Fruit fly (Drosophila melanogaster) whole organism, embryonic: ENCODE data around the gene CG43218.

ENCODE experiments used
- CG10366 ChIP-seq: fragments of 200-800 bp; sonication (Bioruptor generic); IDR thresholded peaks from 2 replicates; pipeline ENCODE4 v1.3.6; 2022; ENCODE audit warnings: missing biosample characterization, missing genetic modification characterization
- CG11456 ChIP-seq: fragments of 200-800 bp; sonication (Bioruptor generic); IDR thresholded peaks from 3 replicates; pipeline ENCODE4 v1.3.6; 2022; ENCODE audit warnings: missing biosample characterization, missing genetic modification characterization
- CG12391 ChIP-seq: fragments of 200-800 bp; sonication (Bioruptor generic); optimal IDR thresholded peaks from 3 replicates; lab custom pipeline; 2018; ENCODE audit warnings: missing biosample characterization, mild to moderate bottlenecking, missing genetic modification characterization, moderate library complexity
- CG14860 ChIP-seq: fragments of 200-800 bp; sonication (Bioruptor generic); IDR thresholded peaks from 3 replicates; pipeline ENCODE4 v1.3.6; 2022; ENCODE audit warnings: missing biosample characterization, missing genetic modification characterization; ENCODE audit not compliant: partially characterized antibody
- CG18619 ChIP-seq: fragments of 200-800 bp; sonication (Bioruptor generic); optimal IDR thresholded peaks from 3 replicates; lab custom pipeline; 2017; ENCODE audit warnings: missing biosample characterization, mild to moderate bottlenecking, missing genetic modification characterization
- CG2712 ChIP-seq: fragments of 200-800 bp; optimal IDR thresholded peaks from 3 replicates; lab custom pipeline; 2019; ENCODE audit warnings: missing biosample characterization, mild to moderate bottlenecking, missing genetic modification characterization, moderate library complexity
- CG3163 ChIP-seq: fragments of 200-800 bp; sonication (Bioruptor generic); optimal IDR thresholded peaks from 3 replicates; lab custom pipeline; 2016; ENCODE audit warnings: missing biosample characterization, missing genetic modification characterization
- CG6272 ChIP-seq: fragments of 200-800 bp; sonication (Bioruptor generic); IDR thresholded peaks from 2 replicates; pipeline ENCODE4 v1.3.6; 2022; ENCODE audit warnings: missing biosample characterization, missing genetic modification characterization
- CG7963 ChIP-seq: fragments of 200-800 bp; sonication (Bioruptor generic); IDR thresholded peaks from 3 replicates; pipeline ENCODE4 v1.3.6; 2022; ENCODE audit warnings: missing biosample characterization, missing genetic modification characterization; ENCODE audit not compliant: partially characterized antibody
- CG8388 ChIP-seq: fragments of 200-800 bp; sonication (Bioruptor generic); optimal IDR thresholded peaks from 2 replicates; lab custom pipeline; 2019; ENCODE audit warnings: missing biosample characterization, mild to moderate bottlenecking, missing genetic modification characterization, moderate library complexity
- Deaf1 ChIP-seq: fragments of 200-800 bp; optimal IDR thresholded peaks from 3 replicates; lab custom pipeline; 2019; ENCODE audit warnings: missing biosample characterization, mild to moderate bottlenecking, missing genetic modification characterization, moderate library complexity
- Ets65A ChIP-seq: fragments of 200-800 bp; sonication (Bioruptor generic); peaks from one replicate; lab custom pipeline; 2016; ENCODE audit warnings: missing biosample characterization, missing genetic modification characterization
- GATAe ChIP-seq: fragments of 200-800 bp; sonication (Bioruptor generic); conservative IDR thresholded peaks from 2 replicates; pipeline ENCODE4 v1.3.6; 2022; ENCODE audit warnings: missing biosample characterization, missing genetic modification characterization
- Jarid2 ChIP-seq: fragments of 200-800 bp; sonication (Bioruptor generic); optimal IDR thresholded peaks from 3 replicates; lab custom pipeline; 2017; ENCODE audit warnings: mild to moderate bottlenecking, missing biosample characterization, missing genetic modification reagents, missing genetic modification characterization
- MBD-R2 ChIP-seq: fragments of 200-800 bp; sonication (Bioruptor generic); IDR thresholded peaks from 2 replicates; pipeline ENCODE4 v1.3.6; 2022; ENCODE audit warnings: missing biosample characterization, missing genetic modification characterization
- Med ChIP-seq: fragments of 200-800 bp; sonication (Bioruptor generic); peaks from one replicate; lab custom pipeline; 2016; ENCODE audit warnings: missing biosample characterization, missing genetic modification characterization, mild to moderate bottlenecking, inconsistent platforms, moderate library complexity
- Pdp1 ChIP-seq, 2 experiments: fragments of 200-800 bp; sonication (Bioruptor generic); optimal IDR thresholded peaks; 3 replicates each; lab custom pipeline; 2016; ENCODE audit warnings: missing biosample characterization in 2 of 2, missing genetic modification characterization in 2 of 2, mild to moderate bottlenecking in 1 of 2, moderate library complexity in 1 of 2
- Rfx ChIP-seq: fragments of 200-800 bp; sonication (Bioruptor generic); IDR thresholded peaks from 2 replicates; pipeline ENCODE4 v1.3.6; 2022; ENCODE audit warnings: missing biosample characterization, missing genetic modification characterization
- Sin3A ChIP-seq: fragments of >200 bp; optimal IDR thresholded peaks from 2 replicates; lab custom pipeline; 2018
- Sry-δ ChIP-seq: fragments of 200-800 bp; sonication (Bioruptor generic); optimal IDR thresholded peaks from 2 replicates; lab custom pipeline; 2016; ENCODE audit warnings: missing biosample characterization, missing genetic modification characterization
- Usf ChIP-seq: fragments of 200-800 bp; sonication (Bioruptor generic); optimal IDR thresholded peaks from 2 replicates; lab custom pipeline; 2017; ENCODE audit warnings: missing genotype, missing biosample characterization, missing genetic modification characterization
- ap ChIP-seq: fragments of 200-800 bp; sonication (Bioruptor generic); IDR thresholded peaks from 2 replicates; pipeline ENCODE4 v1.3.6; 2022; ENCODE audit warnings: missing biosample characterization, missing genetic modification characterization
- ara ChIP-seq: fragments of 200-800 bp; sonication (Bioruptor generic); IDR thresholded peaks from 2 replicates; pipeline ENCODE4 v1.3.6; 2022; ENCODE audit warnings: missing biosample characterization, missing genetic modification characterization
- chinmo ChIP-seq: fragments of 200-800 bp; sonication (Bioruptor generic); IDR thresholded peaks from 4 replicates; pipeline ENCODE4 v1.3.6; 2022; ENCODE audit warnings: missing biosample characterization, missing genetic modification characterization; ENCODE audit not compliant: partially characterized antibody
- dm ChIP-seq: fragments of 200-800 bp; sonication (Bioruptor generic); optimal IDR thresholded peaks from 3 replicates; lab custom pipeline; 2016; ENCODE audit warnings: missing biosample characterization, missing genetic modification characterization
- dmrt99B ChIP-seq: fragments of 200-800 bp; sonication (Bioruptor generic); optimal IDR thresholded peaks from 2 replicates; lab custom pipeline; 2018; ENCODE audit warnings: missing biosample characterization, mild to moderate bottlenecking, missing genetic modification characterization, moderate library complexity
- exex ChIP-seq: fragments of 200-800 bp; sonication (Bioruptor generic); optimal IDR thresholded peaks from 4 replicates; lab custom pipeline; 2018; ENCODE audit warnings: missing biosample characterization, mild to moderate bottlenecking, missing genetic modification characterization, moderate library complexity
- grn ChIP-seq: fragments of 200-800 bp; sonication (Bioruptor generic); optimal IDR thresholded peaks from 3 replicates; lab custom pipeline; 2017; ENCODE audit warnings: missing biosample characterization, missing genetic modification characterization
- knrl ChIP-seq: fragments of 200-800 bp; sonication (Bioruptor generic); IDR thresholded peaks from 3 replicates; pipeline ENCODE4 v1.3.6; 2022; ENCODE audit warnings: missing biosample characterization, missing genetic modification characterization; ENCODE audit not compliant: partially characterized antibody
- mirr ChIP-seq: fragments of 200-800 bp; sonication (Bioruptor generic); optimal IDR thresholded peaks from 3 replicates; lab custom pipeline; 2018; ENCODE audit warnings: missing biosample characterization, mild to moderate bottlenecking, missing genetic modification characterization
- onecut ChIP-seq: fragments of 200-800 bp; sonication (Bioruptor generic); IDR thresholded peaks from 2 replicates; pipeline ENCODE4 v1.3.6; 2022; ENCODE audit warnings: missing biosample characterization, missing genetic modification characterization
- pum ChIP-seq: fragments of 200-800 bp; sonication (Bioruptor generic); optimal IDR thresholded peaks from 2 replicates; lab custom pipeline; 2016; ENCODE audit warnings: missing biosample characterization, missing genetic modification characterization
- schlank ChIP-seq: fragments of 200-800 bp; sonication (Bioruptor generic); optimal IDR thresholded peaks from 2 replicates; lab custom pipeline; 2018; ENCODE audit warnings: missing biosample characterization, mild to moderate bottlenecking, missing genetic modification characterization
- sd ChIP-seq: fragments of 200-800 bp; sonication (Bioruptor generic); optimal IDR thresholded peaks from 3 replicates; lab custom pipeline; 2018; ENCODE audit warnings: missing biosample characterization, mild to moderate bottlenecking, missing genetic modification characterization, moderate library complexity
- sens ChIP-seq: fragments of 200-800 bp; sonication (Bioruptor generic); peaks from one replicate; lab custom pipeline; 2016; ENCODE audit warnings: missing biosample characterization, missing genetic modification characterization
- slbo ChIP-seq: fragments of 200-800 bp; sonication (Bioruptor generic); IDR thresholded peaks from 2 replicates; pipeline ENCODE4 v1.3.6; 2022; ENCODE audit warnings: missing biosample characterization, missing genetic modification characterization
- sug ChIP-seq: fragments of 200-800 bp; optimal IDR thresholded peaks from 2 replicates; lab custom pipeline; 2019; ENCODE audit warnings: missing biosample characterization, mild to moderate bottlenecking, missing genetic modification characterization, moderate library complexity
- trh ChIP-seq: fragments of 200-800 bp; sonication (Bioruptor generic); optimal IDR thresholded peaks from 2 replicates; lab custom pipeline; 2016; ENCODE audit warnings: missing biosample characterization, missing genetic modification characterization
- zen ChIP-seq: fragments of 200-800 bp; sonication (Bioruptor generic); optimal IDR thresholded peaks from 3 replicates; lab custom pipeline; 2018; ENCODE audit warnings: missing biosample characterization, mild to moderate bottlenecking, missing genetic modification characterization, moderate library complexity

CG43218 gene

dm6 chr3L:21280996-21281691, 23.3 kb downstream of the CG43218 start, which contains the start of gene ppl (continued):
- TF ChIP-seq CG14860 (GFP tag; lab: Robert Waterston, UW), result 0 out of 3 replicates have a peak, but pooled peaks have one; percentile 13
- TF ChIP-seq Med (GFP tag; lab: Kevin White, UChicago), result peak; percentile 60
- no peak for TF ChIP-seq CG6272 (GFP tag; lab: Robert Waterston, UW)
- TF ChIP-seq Sry-δ (GFP tag; lab: Kevin White, UChicago), result peak; percentile 77
- TF ChIP-seq MBD-R2 (GFP tag; lab: Robert Waterston, UW), result peak; percentile 49; the same call in 1 of the 2 replicates
- TF ChIP-seq trh (GFP tag; lab: Kevin White, UChicago), result no peak
- TF ChIP-seq CG2712, result peak; percentile 17
- no peak for TF ChIP-seq ap (GFP tag; lab: Robert Waterston, UW)
- 0 out of 3 replicates have a peak, but pooled peaks have one; percentile 21 for TF ChIP-seq knrl
- 0 out of 3 replicates have a peak, but pooled peaks have one; percentile 30 for TF ChIP-seq CG7963
- TF ChIP-seq, all 482 proteins: peak for 93

dm6 chr3L:21281706-21282105, 23.9 kb downstream of the CG43218 start:
- TF ChIP-seq dm (GFP tag; lab: Kevin White, UChicago) (no peak), sug (tag; lab: Kevin White, UChicago) (peak; percentile 94), sens (GFP tag; lab: Kevin White, UChicago) (peak; percentile 43)

dm6 chr3L:21282741-21283140, 24.9 kb downstream of the CG43218 start:
- TF ChIP-seq sd (peak; percentile 55), mirr (GFP tag; lab: Kevin White, UChicago) (peak; percentile 74), sug (tag; lab: Kevin White, UChicago) (peak; percentile 72), exex (tag; lab: Kevin White, UChicago) (peak; percentile 93), CG18619 (GFP tag; lab: Kevin White, UChicago) (no peak), slbo (GFP tag; lab: Robert Waterston, UW) (0 out of 2 replicates have a peak, but pooled peaks have one; percentile 5), Usf (no peak)

dm6 chr3L:21283795-21284194, 26.0 kb downstream of the CG43218 start:
- peak; percentile 38 for TF ChIP-seq Ets65A
- peak; percentile 33 for TF ChIP-seq exex (tag; lab: Kevin White, UChicago)
- TF ChIP-seq CG12391 (tag; lab: Kevin White, UChicago), result no peak
- TF ChIP-seq Pdp1 (GFP tag; optimal IDR thresholded peaks at IDR 0.05; lab: Kevin White, UChicago), result peak in 1 of 2 experiments; percentile 95
- TF ChIP-seq dmrt99B (tag; lab: Kevin White, UChicago), result no peak
- TF ChIP-seq zen (tag; lab: Kevin White, UChicago), result peak; percentile 10

dm6 chr3L:21284720-21285638, 27.2 kb downstream of the CG43218 start:
- TF ChIP-seq Jarid2 (GFP tag; lab: Kevin White, UChicago), result peak; percentile 34
- TF ChIP-seq Deaf1 (tag; lab: Kevin White, UChicago), result peak; percentile 73
- no peak for TF ChIP-seq pum (GFP tag; lab: Kevin White, UChicago)
- 0 out of 3 replicates have a peak, but pooled peaks have one; percentile 17 for TF ChIP-seq CG11456
- TF ChIP-seq onecut, result peak; percentile 12; the same call in 1 of the 2 replicates
- peak; percentile 85 for TF ChIP-seq GATAe (GFP tag; lab: Robert Waterston, UW)
- no peak for TF ChIP-seq CG3163 (GFP tag; lab: Kevin White, UChicago)
- TF ChIP-seq Ets65A, result peak; percentile 68
- TF ChIP-seq grn (GFP tag; lab: Kevin White, UChicago), result peak; percentile 75
- TF ChIP-seq schlank, result no peak
- TF ChIP-seq Sin3A (lab: Kevin White, UChicago), result no peak
- TF ChIP-seq Med (GFP tag; lab: Kevin White, UChicago), result peak; percentile 56
- TF ChIP-seq slbo (GFP tag; lab: Robert Waterston, UW), result 0 out of 2 replicates have a peak, but pooled peaks have one; percentile 26
- TF ChIP-seq CG10366 (GFP tag; lab: Robert Waterston, UW), result no peak
- TF ChIP-seq CG12391 (tag; lab: Kevin White, UChicago), result no peak
- peak; percentile 98 for TF ChIP-seq CG8388 (GFP tag; lab: Kevin White, UChicago)
- peak; percentile 96 for TF ChIP-seq mirr (GFP tag; lab: Kevin White, UChicago)
- 0 out of 2 replicates have a peak, but pooled peaks have one; percentile 34 for TF ChIP-seq Rfx (GFP tag; lab: Robert Waterston, UW)
- 0 out of 4 replicates have a peak, but pooled peaks have one; percentile 19 for TF ChIP-seq chinmo (GFP tag; lab: Robert Waterston, UW)
- TF ChIP-seq ara (GFP tag; lab: Robert Waterston, UW), result 0 out of 2 replicates have a peak, but pooled peaks have one; percentile 31
